Worm (Caenorhabditis elegans): Measurements from ENCODE around the gene Y57G7A.3.

Gene Y57G7A.3

ce11 chrII:1246855-1247259 lies 38.7 kb upstream of the Y57G7A.3 start (continued):
- TF ChIP-seq fkh-3 (tag; optimal IDR thresholded peaks at IDR 0.05) (no peak), ccch-3 (GFP tag; optimal IDR thresholded peaks at IDR 0.05) (no peak), zfh-2 (GFP tag; conservative IDR thresholded peaks at IDR 0.05) (peak; percentile 98), B0336.3 (GFP tag; IDR thresholded peaks at IDR 0.05) (peak; percentile 83; the same call in 1 of the 2 replicates), let-607 (tag; optimal IDR thresholded peaks at IDR 0.05) (peak in 1 of 2 experiments; percentile 28), tbp1 (GFP tag; optimal IDR thresholded peaks at IDR 0.05) (peak; percentile 28), lin-26 (GFP tag; IDR thresholded peaks at IDR 0.05) (peak; percentile 52; the same call in 1 of the 2 replicates), attf-3 (GFP tag; conservative IDR thresholded peaks at IDR 0.05) (no peak), madf-10 (tag; optimal IDR thresholded peaks at IDR 0.05) (peak; percentile 38), ceh-79 (tag; optimal IDR thresholded peaks at IDR 0.05) (no peak), ztf-25 (GFP tag; IDR thresholded peaks at IDR 0.05) (0 out of 2 replicates have a peak, but pooled peaks have one; percentile 15), hlh-26 (GFP tag; conservative IDR thresholded peaks at IDR 0.05) (no peak), nfyb-1 (GFP tag; IDR thresholded peaks at IDR 0.05) (peak; percentile 43; the same call in 1 of the 2 replicates), Y79H2A.3 (GFP tag; conservative IDR thresholded peaks at IDR 0.05) (no peak), K11D2.4 (GFP tag; IDR thresholded peaks at IDR 0.05) (peak; percentile 53; the same call in 1 of the 2 replicates), mxl-1 (tag; optimal IDR thresholded peaks at IDR 0.05) (no peak), ets-4 (GFP tag; optimal IDR thresholded peaks at IDR 0.05) (peak; percentile 8), egl-18 (GFP tag; IDR thresholded peaks at IDR 0.05) (0 out of 2 replicates have a peak, but pooled peaks have one; percentile 39), lsl-1 (GFP tag; optimal IDR thresholded peaks at IDR 0.05) (no peak), repo-1 (tag; optimal IDR thresholded peaks at IDR 0.05) (peak; percentile 7), F52B5.7 (tag; optimal IDR thresholded peaks at IDR 0.05) (peak; percentile 28), ztf-26 (tag; optimal IDR thresholded peaks at IDR 0.05) (peak; percentile 69), ceh-40 (GFP tag; IDR thresholded peaks at IDR 0.05) (no peak), mcd-1 (GFP tag; IDR thresholded peaks at IDR 0.05) (peak; percentile 71)

ce11 chrII:1252259-1252658 lies 33.3 kb upstream of the Y57G7A.3 start, which contains the start of gene lin-42:
Gene lin-42, minus strand, starts transcription at chrII:1252359.
- TF ChIP-seq repo-1 (tag; optimal IDR thresholded peaks at IDR 0.05) (no peak), F10E7.11 (tag; optimal IDR thresholded peaks at IDR 0.05) (no peak), F55B11.4 (tag; optimal IDR thresholded peaks at IDR 0.05; ENCODE audit: borderline replicate concordance, insufficient read depth) (no peak), ama-1 (optimal IDR thresholded peaks at IDR 0.05) (no peak), ama-1 (GFP tag; optimal IDR thresholded peaks at IDR 0.05) (no peak), D2030.7 (GFP tag; IDR thresholded peaks at IDR 0.05) (no peak), egrh-3 (GFP tag; IDR thresholded peaks at IDR 0.05) (no peak), sptf-2 (GFP tag; optimal IDR thresholded peaks at IDR 0.05) (no peak), pha-4 (tag; optimal IDR thresholded peaks at IDR 0.05) (no peak), hsf-1 (GFP tag; IDR thresholded peaks at IDR 0.05) (no peak), somi-1 (GFP tag; optimal IDR thresholded peaks at IDR 0.05) (no peak), sea-2 (GFP tag; IDR thresholded peaks at IDR 0.05) (no peak), lsy-27 (tag; optimal IDR thresholded peaks at IDR 0.05; ENCODE audit: borderline replicate concordance, insufficient read depth) (no peak), madf-8 (GFP tag; conservative IDR thresholded peaks at IDR 0.05) (no peak), xnd-1 (tag; optimal IDR thresholded peaks at IDR 0.05) (no peak), F37B4.10 (GFP tag; IDR thresholded peaks at IDR 0.05) (no peak), madf-3 (GFP tag; IDR thresholded peaks at IDR 0.05) (no peak), zfh-2 (GFP tag; conservative IDR thresholded peaks at IDR 0.05) (no peak)
